Worm (Caenorhabditis elegans): ENCODE results near the gene F55G7.3.

- TF ChIP-seq him-1 (tag; optimal IDR thresholded peaks at IDR 0.05), result no peak
- no peak for TF ChIP-seq dao-5 (tag; optimal IDR thresholded peaks at IDR 0.05)
Measured at ce11 chrX:11892328-11892727, 49.5 kb downstream of the F55G7.3 start, which contains the start of gene Y62H9A.8.
